Worm (Caenorhabditis elegans) whole organism, late embryonic: ENCODE data around the gene C55A6.10.

ENCODE experiments used
- elt-2 ChIP-seq: sonication (generic microtip); optimal IDR thresholded peaks from 2 replicates; lab custom pipeline; 2016; ENCODE audit warnings: missing genetic modification reagents, missing genetic modification characterization, missing compliant biosample characterization
- mec-3 ChIP-seq: sonication (generic microtip); optimal IDR thresholded peaks from 2 replicates; lab custom pipeline; 2016; ENCODE audit warnings: borderline replicate concordance, missing genetic modification characterization, missing compliant biosample characterization

- TF ChIP-seq elt-2 (no peak), mec-3 (tag; lab: Kevin White, UChicago) (no peak)
Measured at ce11 chrV:11474399-11474798, 30.7 kb upstream of the C55A6.10 start, which contains the start of gene nas-22.
